Fruit fly (Drosophila melanogaster) S2 (cell line): ENCODE measurements around the gene Idh3a.

Experiments used
- CG8478 ChIP-seq: fragments of >200 bp; optimal IDR thresholded peaks from 2 replicates; lab custom pipeline; 2018
- CTCF ChIP-seq, 2 experiments: fragments of >200 bp; optimal IDR thresholded peaks; 2 replicates each; lab custom pipeline; 2018

Idh3a gene

DNA sequence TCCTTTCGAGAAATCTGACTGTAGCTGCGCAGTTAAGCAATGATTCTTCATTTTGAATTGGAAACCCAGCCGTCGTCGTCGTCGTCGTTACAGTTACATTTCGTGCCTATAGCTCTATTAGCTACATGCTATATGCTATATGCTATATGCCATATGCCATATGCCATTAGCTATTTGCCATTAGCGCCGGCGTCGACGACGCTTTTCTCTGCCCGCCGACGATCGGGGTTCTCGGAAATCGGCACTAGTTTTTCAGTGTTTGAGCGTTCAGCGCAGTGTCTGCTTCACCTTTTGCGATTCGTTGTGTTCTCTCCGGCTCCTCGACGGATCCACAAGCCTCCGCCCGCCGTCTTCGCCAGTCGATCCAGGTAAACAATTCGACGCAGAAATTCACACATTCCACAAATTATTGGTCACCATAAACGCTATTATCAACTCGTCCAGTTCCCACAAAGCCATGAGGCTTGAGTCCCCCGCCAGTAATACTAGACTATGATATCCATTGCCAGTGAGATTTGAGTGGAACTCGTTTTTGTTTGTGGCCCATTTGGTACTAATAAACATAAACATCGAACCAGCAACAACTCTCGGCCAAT, 17.3 kb downstream of the Idh3a start:
- no peak for TF ChIP-seq CG8478 (lab: Kevin White, UChicago)
- TF ChIP-seq CTCF (optimal IDR thresholded peaks at IDR 0.05; lab: Kevin White, UChicago) = no peak

DNA sequence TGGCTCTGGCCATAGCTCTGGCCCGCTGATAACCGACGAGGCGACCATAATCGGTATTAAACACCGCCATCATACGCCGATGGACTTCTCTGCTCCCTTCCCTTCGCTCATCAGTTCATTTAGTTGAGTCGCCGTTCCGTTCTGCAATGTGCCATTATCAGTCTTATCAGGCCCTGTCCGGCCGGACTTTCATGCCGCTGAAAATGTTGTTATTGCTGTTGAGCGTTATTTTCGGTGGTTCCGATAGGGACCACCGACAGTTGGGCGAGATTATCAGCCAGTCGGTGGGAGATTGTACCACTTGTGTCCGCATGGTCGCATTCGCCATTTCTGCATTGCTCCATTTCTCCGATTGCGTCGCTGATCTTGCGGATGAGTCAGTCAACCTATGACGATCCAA, 20.3 kb downstream of the Idh3a start:
- TF ChIP-seq CTCF (optimal IDR thresholded peaks at IDR 0.05; lab: Kevin White, UChicago) (no peak), CG8478 (lab: Kevin White, UChicago) (no peak)

DNA sequence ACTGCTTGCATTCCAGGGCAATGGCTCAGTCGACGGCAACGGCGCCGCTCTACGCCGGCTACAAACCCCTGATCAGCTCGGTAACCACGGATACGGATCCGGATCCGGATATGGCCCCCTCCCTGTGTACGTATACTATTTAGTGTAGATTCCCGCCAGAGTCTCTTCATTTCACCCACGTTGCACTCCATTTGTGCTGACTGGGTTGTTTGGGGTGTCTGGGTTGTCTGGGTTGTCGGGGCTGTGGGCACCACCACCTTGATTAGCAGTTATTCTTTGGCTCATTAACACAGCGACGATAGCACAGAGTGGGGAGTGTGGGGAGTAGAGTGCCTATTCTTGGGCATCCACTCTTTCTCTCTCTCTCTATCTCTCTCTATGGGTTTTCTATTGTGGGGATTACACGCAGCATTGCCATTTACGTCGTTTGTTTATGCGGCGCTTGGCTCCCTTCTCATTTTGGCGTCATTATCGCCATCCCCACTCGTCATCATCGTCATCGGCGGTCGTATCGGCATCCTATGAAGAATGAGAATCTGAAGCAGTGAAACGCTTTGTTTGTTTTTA, 22.8 kb downstream of the Idh3a start:
- TF ChIP-seq CTCF (optimal IDR thresholded peaks at IDR 0.05; lab: Kevin White, UChicago) (no peak), CG8478 (lab: Kevin White, UChicago) (no peak)

DNA sequence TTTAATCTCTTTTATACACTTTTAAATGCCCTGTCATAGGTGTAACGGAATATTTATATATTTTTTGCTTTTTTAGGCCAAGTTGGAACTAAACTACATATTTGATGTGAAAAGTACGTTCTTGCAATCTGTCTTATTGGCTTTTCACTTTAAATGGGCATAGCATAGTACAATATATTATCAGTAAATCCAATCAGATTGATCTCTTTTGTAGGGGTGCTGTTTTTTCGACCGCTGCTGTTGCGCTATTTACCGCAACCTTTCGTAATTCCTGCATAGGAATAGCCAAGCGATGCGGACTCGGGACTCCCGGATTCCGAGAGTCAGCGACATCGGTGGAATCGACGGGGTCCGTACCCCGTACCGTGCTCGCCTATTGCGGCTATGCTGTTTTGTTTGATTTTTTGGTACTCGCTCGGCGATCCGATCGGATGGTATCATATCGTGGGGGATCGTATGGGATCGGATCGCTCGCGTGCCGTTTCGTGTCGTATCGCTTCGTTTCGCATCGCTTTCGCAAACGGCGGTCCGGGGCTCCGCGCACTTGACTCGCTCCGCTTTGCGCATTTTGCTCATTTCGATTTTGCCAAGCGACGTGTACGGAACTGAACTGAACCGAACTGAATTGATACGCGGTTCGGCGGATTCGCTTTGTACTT, 23.7 kb downstream of the Idh3a start:
- no peak for TF ChIP-seq CTCF (optimal IDR thresholded peaks at IDR 0.05; lab: Kevin White, UChicago)
- TF ChIP-seq CG8478 (lab: Kevin White, UChicago) = no peak

DNA sequence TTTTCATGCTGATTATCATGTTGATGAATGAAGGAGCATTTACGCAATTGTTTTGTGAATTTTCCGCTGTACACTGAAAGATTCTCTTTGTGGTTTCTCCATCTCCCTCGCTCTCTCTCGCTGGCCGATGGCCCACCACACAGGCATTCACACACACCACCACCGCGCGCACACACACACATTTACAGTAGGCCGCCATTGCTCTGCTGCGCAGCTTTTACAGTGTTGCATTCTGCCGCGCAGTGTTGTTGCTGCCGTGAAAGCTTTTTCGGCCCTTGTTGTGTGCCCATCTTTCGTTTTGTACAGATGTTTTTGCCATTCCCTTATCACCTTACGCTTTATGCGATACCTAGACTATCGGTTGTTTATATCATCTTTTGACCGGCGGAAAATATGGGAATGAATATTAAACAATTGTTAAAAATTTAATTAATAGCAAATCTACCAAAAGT, 24.8 kb downstream of the Idh3a start:
- TF ChIP-seq CG8478 (lab: Kevin White, UChicago) = no peak
- no peak for TF ChIP-seq CTCF (optimal IDR thresholded peaks at IDR 0.05; lab: Kevin White, UChicago)

DNA sequence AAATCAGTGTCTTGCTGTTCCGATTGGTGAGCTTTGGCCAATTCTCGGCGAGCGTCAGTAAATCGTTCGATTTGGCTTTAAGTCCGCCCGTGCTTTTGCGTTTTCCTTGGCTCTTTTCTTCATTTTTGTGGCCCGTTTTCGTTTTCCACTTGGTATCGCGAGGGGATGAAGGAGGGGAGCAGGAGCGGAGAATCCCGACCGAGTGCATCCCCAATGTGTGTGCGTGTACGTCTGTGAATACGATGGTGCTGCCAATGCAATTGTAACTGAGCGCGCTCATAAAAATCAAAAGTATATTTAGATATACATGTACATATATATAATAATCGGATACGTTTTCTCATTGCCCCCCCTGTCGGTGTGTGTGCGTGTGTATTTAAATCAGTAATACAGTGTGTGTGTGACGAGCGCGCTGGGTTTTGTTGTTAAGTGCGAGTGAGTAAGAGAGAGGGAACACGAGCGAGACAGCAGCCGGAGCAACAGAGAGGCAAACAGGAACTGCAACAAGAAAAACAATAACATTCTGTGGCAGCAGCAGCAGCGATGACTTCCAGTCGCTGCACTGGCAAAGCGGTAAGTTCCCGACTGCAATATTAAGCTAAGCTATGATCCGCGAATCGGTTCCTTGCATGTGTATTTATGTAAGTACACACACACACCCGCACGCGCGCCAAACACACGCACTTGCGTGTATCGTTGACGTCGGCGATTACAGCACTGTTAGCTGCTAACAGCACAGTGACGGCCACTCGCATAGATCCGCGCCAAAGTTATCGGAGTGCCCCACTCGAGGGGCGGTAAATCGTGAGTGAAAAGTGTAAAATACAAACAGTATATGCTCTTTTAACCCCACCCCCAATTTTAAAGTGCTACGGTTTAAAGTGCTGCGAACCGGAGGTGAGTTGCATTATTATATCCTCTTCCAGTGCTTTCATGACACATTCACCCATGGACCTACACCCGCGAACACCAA, 25.7 kb downstream of the Idh3a start:
- TF ChIP-seq CG8478 (lab: Kevin White, UChicago) (no peak), CTCF (optimal IDR thresholded peaks at IDR 0.05; lab: Kevin White, UChicago) (no peak)

DNA sequence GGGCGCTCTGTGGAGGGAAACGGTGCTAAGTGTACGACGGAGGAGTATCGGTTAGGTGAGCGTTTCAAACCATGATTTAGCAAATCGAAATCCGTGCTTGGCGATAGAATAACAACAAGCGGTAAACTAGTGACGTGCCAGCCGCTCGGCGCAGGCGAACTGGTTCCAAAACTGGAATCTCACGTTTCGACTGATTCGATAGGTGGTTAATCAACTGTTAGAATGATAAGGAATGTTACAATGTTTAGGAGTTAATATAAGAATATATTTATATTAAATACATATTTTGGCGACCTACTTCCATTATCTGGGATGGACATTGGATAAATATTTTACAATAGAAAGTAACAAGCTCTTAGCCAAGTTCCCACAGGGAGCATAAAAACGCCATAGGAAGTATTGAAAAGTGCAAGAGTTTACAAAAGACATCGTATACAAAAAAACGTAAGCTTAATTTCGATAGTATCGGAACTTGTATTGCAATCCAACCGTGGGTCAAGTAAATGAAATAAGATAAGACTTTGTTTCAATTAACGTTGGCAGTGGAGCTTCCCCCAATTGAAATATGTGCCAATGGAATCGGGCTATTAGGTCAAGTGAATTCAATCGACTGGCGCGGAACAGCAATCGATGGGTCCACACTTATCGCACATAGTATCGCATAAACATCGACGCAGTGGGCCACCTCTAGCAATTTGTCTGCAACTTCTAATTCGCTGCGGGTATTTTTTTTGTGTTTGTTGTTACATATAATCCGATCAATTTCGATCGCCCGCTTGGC, 26.6 kb downstream of the Idh3a start, which contains the start of the genes ksh, CG14200 and Pfrx:
Gene ksh, minus strand, starts transcription at position 163 of the 781 bp plus-strand sequence.
Gene CG14200, plus strand, starts transcription at position 676 of the 781 bp plus-strand sequence.
Gene Pfrx, plus strand, starts transcription at position 676 of the 781 bp plus-strand sequence.
- TF ChIP-seq CTCF (optimal IDR thresholded peaks at IDR 0.05; lab: Kevin White, UChicago) (peak in 1 of 2 experiments; percentile 12), CG8478 (lab: Kevin White, UChicago) (no peak)

DNA sequence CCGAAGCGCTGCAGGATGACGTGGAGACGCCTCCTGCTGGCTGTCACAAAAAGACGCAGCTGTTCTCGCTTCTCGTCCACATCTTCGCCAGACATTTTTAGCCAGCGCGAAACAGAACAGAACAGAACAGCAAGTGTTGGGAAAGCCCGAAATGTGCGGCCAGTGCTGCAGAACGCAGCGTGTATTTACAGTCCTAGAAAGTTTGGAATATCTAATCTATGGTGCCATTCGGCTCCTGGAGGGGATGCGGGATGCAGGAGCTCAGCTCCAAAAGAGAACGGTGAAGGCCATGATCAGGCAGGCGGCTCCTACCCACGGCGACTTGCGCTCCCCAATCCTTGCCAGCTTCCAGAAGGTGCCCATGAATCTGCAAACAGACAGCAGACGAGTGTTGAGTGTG, 27.3 kb downstream of the Idh3a start, which contains the start of gene CG12204:
Gene CG12204, minus strand, starts transcription at position 117 of the 400 bp plus-strand sequence.
- TF ChIP-seq CG8478 (lab: Kevin White, UChicago) (no peak), CTCF (optimal IDR thresholded peaks at IDR 0.05; lab: Kevin White, UChicago) (no peak)

DNA sequence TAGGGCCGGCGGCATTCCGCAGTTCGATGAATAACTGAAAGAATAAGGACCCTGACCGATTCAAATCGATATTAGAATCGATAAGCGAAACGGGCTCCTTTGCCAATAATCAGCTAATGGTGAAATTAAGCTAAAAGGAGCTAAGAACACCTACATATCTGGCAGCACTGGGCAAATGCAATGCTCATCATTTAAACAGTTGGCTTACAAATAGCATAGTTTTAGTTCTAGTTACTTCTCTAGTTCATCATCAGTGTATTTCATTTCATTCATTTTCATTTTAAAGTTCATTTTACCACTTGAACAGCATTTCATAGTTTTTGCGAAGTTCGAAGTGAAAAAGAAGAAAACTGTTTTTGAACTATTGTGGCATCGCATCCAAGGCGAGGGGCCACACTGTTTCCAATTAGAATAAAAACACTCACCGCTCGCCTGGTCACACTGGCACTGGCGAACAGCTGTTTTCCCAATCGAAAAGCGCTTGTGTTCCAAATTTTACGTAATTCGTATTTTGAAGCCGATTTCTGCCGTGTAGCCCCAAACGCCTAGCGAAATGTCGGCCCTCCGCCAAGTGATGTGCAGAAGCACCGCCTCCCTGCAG, 29.5 kb downstream of the Idh3a start, which contains the start of the genes pcm and ND-18:
Gene pcm, minus strand, starts transcription at position 28 of the 601 bp plus-strand sequence.
Gene ND-18, plus strand, starts transcription at position 438 of the 601 bp plus-strand sequence.
- TF ChIP-seq CTCF (optimal IDR thresholded peaks at IDR 0.05; lab: Kevin White, UChicago) (no peak), CG8478 (lab: Kevin White, UChicago) (no peak)

DNA sequence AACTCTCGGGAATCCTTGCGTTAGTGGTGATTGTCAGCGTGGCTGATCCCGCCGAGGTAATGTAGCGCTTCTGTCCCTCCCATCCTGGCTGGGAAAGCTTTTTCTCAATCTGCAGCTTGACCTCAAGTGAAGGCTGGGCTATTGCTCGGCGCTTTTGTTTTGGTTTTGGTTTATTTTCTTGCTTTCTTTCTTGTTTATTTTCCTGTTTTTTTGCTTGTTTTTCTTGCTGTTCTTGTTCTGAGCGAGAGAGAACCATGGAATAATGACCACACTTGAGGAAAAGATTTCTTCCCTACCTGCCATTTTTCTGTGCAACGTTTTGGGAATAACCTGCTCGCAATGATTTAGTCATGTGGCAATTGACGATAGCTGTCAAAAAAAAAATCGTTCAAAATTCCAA, 36.6 kb downstream of the Idh3a start:
- TF ChIP-seq CTCF (optimal IDR thresholded peaks at IDR 0.05; lab: Kevin White, UChicago) = no peak

DNA sequence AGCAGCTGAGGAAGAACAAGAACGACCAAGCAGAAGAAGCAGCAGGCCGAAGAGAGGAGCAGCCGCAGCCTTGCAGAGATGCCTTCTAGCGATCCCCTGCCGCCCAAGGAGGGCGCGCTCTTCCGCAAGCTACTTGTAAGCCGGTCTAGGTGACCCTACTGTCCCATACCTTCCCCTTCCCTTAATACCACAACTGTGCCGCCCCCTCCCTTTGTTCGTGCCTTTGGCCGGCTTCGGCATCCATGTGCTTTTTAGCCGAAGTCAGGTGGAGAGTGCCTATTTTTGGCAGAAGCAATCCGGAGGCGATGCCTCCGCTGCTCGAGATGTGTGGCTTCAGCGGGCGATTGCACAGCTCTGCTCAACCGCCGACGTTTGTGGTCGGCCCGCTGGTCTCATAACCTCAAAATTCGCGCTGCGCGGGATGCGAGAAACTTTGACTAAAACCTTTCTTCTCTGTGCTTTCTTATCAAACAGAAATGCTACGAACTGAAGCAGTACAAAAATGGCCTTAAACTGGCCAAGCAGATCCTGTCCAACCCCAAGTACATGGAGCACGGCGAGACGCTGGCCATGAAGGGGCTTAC, 41.0 kb downstream of the Idh3a start:
- TF ChIP-seq CG8478 (lab: Kevin White, UChicago) (no peak), CTCF (optimal IDR thresholded peaks at IDR 0.05; lab: Kevin White, UChicago) (no peak)

DNA sequence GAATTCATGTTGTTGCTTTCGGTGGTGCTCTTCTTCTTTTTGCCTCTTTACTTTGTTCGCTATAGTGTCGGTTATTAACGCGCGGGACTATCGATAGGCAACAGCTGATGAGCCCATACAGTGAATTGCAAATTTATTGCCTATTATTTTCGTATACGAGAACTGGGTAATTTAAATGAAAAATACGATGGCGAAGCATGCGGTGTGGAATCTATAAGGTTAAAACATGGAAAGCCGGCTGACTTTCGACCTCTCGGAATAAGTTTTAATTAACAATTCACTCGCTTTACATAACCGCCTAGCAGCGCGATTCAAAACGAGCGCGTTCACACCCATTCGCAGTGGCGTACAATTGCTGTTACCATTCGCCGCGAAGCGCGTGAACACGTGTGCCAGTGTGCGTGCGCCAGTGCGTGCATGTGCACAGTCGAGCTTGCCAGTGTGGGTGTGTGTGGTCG, 41.7 kb downstream of the Idh3a start, which contains the start of the genes Naa15-16 and mRpS14:
Gene Naa15-16, plus strand, starts transcription at position 116 of the 458 bp plus-strand sequence.
Gene mRpS14, minus strand, starts transcription at position 370 of the 458 bp plus-strand sequence.
- TF ChIP-seq CTCF (optimal IDR thresholded peaks at IDR 0.05; lab: Kevin White, UChicago) (no peak), CG8478 (lab: Kevin White, UChicago) (no peak)
